Worm (Caenorhabditis elegans): ENCODE results near the gene igdb-3.

The igdb-3 gene

DNA sequence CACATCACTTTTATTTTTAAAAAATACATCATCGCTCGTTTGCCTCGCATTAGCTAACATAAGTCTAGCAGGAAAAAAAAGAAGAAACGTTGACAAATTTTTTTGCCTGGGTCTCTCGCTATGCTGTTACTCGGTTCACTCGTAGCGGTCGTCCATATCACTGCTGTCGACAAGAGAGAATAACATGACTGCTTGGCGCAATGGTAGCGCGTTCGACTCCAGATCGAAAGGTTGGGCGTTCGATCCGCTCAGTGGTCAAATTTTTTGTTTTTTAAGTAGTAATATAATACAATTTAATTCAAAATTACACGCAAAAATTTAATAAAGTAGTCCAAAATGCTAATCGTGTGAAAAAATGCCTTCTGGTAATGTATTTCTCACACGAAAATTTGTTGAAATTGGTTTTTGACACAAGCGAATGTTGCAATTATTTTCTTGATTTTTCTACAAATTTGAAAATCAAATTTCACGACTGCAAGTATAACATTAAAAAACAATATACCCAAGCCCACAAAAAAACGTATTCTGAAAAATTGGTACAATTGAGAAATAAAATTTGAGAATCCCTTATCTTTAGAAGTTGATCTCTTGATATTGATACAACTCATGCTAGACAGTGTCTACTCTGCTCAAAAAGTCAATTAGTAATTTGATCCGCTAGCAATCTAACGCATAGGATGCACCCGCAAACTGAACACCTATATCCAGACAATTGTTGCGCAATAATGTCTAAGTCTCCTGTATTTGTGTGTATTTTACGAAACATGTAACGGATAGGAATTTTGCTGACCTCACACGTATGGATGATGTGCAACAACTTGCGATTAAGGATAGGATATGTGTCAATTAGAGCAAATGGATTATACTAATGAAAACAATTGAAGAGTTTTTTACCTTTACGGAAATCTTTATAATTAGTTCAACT, 13.8 kb upstream of the igdb-3 start:
- TF ChIP-seq unc-62 (GFP tag; optimal IDR thresholded peaks at IDR 0.05) = no peak

DNA sequence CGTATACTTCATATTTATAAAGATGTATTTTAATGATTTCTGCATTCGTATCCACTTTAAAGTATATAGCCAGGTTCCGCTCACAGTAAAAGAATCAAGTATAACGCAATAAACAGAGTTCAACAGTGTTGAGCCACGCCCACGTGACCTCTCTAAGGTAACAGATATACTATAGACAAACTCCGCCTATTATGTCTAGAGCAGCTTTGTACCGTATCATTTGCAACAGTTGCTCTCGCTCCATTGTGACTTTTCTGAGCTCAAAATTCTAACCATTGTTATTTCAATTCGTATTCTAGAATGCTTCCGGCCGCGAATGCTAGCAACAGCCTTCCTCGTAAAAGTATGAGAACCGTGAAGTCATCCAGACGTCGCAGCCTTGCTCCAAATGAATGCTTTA, 11.9 kb upstream of the igdb-3 start, which contains the start of gene C03B1.17:
TSS of gene C03B1.17 (plus strand) at position 301 of the 400 bp plus-strand sequence.
- TF ChIP-seq unc-62 (GFP tag; optimal IDR thresholded peaks at IDR 0.05) = no peak

DNA sequence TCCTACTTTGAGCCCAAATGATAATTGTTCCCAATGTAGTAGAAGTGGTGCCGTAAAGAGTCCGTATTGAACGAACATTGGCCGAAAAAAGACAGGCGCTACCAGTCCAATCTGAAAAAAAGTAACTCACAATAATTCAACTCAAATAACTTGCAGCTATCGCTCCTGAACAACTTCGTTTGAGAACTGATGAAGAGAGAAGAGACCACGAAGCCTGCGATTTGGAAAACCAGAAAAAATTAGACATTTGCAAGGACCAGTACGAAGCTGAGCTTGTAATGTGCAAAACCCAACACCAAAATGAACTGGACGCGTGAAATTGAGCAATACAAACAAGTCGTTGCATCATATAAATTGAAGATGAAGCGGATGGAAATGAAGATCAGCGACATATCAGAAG, 10.8 kb upstream of the igdb-3 start, which contains the start of gene C03B1.1:
TSS of gene C03B1.1 (plus strand) at position 301 of the 400 bp plus-strand sequence.
- no peak for TF ChIP-seq unc-62 (GFP tag; optimal IDR thresholded peaks at IDR 0.05)

DNA sequence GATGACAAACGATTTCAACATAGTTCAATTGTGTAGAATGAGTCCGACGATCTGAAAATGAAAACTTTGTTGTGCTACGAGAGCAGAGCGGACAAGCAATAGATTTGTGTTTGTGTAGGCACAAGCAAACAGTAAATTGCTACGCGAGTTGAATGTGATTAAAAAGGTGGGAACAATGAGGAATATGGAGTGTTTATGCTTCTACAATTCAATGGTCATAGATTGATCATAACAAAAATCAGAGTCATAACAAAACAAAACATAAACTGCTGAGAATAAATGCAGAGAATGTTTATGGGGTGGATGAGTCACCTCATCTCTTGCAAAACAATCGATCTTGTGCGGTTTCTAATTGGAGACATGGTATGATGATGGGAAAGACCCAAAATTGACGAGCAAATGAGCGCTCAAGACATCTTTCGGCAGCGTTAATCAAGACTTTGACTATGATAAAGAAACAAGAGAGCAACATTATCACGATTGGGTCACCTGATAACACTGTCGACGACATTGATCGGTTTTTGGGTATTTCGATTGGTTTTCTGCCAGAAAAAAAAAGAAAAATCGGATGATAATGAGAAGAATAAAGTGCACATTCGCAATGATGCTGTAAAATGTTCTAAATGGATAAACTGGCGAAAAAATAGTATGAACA, 7.5 kb upstream of the igdb-3 start, which contains the start of gene lmp-1:
TSS of gene lmp-1 (minus strand) at position 51 of the 655 bp plus-strand sequence.
- TF ChIP-seq unc-62 (GFP tag; optimal IDR thresholded peaks at IDR 0.05) = no peak

DNA sequence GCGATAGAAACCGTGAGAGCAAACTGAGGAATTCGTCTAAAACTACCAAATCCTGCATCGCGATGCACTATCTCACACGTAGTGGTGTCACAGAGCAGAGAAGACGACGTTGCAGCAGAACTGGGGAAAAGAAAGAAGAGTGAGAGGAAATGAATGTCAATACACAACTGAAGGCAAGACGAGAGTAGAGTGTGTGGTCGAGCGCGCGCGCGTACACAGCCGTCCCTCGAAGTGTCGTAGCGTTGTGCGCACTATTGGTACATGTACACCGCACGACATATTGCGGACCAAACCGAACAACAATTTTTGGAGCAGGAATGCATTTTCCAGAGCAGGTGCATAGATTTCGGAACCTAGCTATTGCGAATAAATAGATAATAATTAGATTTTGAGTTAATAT, 6.9 kb upstream of the igdb-3 start:
- no peak for TF ChIP-seq unc-62 (GFP tag; optimal IDR thresholded peaks at IDR 0.05)

DNA sequence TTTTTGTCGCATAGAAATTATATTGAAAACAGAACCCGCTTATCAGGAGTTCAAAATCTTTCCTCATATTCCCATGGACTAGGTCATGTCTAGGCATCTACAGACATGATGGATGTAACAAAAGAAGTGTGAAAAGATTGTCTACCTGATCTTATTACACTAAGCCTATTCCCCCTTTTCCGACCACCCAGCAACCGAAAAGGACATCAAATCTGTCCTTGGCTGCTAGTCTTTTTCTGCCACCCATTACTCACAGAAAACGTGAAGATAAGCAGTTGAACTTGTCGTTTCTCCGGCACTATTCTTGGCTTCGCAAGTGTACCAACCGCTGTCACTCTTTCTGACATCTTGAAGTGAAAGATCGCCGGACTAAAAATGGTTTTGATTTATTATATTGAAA, 2.4 kb upstream of the igdb-3 start:
- no peak for TF ChIP-seq unc-62 (GFP tag; optimal IDR thresholded peaks at IDR 0.05)

DNA sequence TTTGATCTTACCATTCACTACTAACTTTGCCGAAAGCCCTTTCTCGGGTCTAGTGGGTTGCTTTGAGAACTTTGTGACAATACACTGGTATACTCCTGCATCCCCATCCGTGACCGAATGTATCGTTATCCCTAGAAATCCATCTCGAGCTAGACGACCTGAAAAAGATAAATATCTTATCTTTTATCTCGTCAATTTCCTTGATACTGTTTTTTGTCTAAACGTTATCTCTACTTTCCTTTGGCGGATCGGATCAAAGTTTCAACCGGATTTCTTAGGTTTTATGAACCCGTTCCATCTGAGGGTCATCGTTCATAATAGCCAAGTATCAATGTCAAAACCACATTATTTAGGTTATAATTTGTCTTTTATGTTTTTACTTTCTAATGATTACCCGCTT, 748 bp upstream of the igdb-3 start:
- no peak for TF ChIP-seq unc-62 (GFP tag; optimal IDR thresholded peaks at IDR 0.05)

DNA sequence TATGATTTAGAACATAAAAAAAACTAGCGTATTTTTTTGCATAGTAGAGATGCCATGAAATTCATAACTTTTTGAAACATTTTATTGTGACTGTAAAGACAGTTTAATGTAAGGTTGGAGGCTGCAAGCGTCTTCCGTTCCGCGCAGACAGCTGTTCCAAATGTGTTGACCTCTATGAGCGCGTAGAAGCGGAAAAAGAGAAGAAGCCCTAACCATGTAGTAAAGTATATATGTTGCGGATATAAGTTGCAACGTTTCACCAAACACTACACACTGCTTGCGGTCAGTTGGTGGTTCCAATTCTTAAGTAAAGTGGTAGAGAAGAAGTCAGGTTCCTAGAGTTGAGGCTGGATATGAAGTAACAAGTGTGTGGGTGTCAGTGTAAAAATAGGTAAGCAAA, 3.4 kb downstream of the igdb-3 start:
- TF ChIP-seq unc-62 (GFP tag; optimal IDR thresholded peaks at IDR 0.05) = no peak

DNA sequence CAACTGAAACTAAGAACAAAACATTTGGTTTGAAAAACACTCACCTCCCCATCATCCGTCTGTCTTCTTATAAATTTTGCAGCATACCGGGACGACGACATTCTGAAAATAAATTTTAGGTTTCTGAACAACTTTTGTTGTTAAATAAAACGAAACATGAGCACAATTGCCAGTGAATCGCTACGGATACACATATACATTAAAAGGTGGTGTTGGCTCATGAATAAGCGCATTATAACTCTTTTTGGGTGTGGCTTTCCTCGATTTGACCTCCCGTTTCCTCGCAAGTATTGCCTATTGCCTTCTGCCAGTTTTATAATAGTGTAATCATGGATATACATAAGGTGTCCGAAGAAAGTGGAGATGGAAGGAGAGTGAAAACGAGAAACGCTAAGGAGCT, 6.2 kb downstream of the igdb-3 start, which contains the start of gene igcm-2:
TSS of gene igcm-2 (minus strand) at position 101 of the 400 bp plus-strand sequence.
- TF ChIP-seq unc-62 (GFP tag; optimal IDR thresholded peaks at IDR 0.05) = no peak

DNA sequence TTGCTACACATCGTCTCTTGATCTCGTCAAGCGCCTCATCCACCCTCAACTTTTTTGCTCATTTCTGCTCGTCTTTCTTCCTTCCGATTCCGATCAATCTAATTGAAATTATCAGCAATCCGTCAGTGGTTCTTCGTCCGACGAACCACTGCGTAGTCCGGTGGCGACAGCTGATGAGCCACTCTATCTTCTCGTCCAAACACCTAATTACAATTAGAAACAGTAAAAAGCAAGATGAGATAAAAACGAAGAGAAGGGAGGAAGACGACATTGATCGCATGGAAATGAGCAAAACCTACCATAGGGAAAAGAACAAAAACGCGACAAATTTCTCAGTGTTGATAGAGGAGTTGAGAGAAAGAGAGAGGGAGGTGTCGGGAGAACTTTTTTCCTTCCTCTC, 14.2 kb downstream of the igdb-3 start:
- TF ChIP-seq unc-62 (GFP tag; optimal IDR thresholded peaks at IDR 0.05) = no peak

DNA sequence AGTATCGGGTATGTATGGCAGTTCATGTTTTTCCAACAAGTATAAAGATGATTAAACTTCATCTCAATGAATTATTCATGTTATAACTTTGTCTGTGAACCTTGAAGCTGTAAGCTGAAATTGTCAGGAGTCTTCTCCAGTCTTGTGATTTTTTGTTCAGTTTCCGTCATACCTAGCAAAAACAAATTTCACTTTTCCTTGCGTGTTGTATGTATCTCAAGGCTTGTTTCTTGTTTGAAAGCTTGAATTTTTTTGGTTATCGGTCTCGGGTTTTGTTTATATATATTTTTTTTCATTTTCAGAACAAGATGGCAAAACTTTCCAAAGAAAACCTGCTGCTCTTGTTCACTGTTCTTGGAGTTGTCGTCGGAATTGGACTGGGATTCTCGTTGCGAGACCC, 17.8 kb downstream of the igdb-3 start, which contains the start of gene glt-4:
TSS of gene glt-4 (plus strand) at position 301 of the 400 bp plus-strand sequence.
- no peak for TF ChIP-seq unc-62 (GFP tag; optimal IDR thresholded peaks at IDR 0.05)

DNA sequence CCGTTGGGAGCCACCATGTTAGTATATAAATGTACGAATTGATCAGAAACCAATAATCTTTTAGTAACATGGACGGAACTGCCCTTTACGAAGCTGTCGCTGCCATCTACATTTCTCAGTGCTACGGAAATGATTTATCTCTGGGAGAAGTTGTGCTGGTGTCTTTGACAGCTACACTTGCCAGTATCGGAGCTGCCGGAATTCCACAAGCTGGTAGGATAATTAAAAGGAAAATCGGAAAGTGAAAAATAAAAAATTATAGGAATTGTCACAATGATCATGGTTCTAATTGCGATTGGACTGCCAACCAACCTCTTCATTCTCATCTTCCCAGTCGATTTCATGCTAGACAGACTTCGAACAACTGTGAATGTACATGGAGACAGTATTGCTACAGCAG, 20.6 kb downstream of the igdb-3 start:
- no peak for TF ChIP-seq unc-62 (GFP tag; optimal IDR thresholded peaks at IDR 0.05)

DNA sequence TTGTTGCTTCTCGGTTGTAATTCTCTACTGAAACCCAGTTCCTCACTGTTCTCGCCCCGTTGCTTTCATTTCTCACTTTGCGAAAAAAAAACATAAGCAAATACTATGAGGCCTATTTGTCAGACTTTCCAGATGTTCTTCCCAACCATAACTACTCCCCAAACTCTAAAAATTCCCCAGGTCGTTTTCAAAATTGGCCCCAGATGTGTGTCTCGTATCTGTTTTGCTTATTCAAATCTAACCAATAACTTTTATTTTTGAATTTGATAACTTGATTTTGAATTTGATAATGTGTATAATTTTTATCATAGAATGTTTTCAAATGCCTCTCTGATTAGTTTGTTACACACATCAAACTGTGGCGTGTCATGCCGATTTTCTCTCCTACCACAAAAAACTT, 22.5 kb downstream of the igdb-3 start:
- no peak for TF ChIP-seq unc-62 (GFP tag; optimal IDR thresholded peaks at IDR 0.05)

DNA sequence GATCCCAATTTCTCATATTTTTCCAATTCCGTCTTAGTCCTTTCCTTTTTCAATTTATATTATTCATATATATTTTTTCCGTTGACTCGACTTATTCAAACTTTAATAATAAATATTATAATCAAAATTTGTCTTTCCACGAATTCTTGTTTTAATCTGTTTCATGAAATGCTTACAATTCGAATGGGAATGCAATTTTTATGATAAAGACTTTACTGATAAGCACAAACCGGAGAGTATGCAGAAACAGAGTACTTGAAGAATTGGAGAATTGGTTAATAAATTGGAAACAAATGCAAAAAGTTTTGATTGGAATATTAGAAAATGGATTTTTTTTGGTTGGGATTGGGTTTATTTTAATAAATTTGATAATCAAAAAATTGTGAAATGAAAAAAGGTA, 23.0 kb downstream of the igdb-3 start:
- no peak for TF ChIP-seq unc-62 (GFP tag; optimal IDR thresholded peaks at IDR 0.05)

DNA sequence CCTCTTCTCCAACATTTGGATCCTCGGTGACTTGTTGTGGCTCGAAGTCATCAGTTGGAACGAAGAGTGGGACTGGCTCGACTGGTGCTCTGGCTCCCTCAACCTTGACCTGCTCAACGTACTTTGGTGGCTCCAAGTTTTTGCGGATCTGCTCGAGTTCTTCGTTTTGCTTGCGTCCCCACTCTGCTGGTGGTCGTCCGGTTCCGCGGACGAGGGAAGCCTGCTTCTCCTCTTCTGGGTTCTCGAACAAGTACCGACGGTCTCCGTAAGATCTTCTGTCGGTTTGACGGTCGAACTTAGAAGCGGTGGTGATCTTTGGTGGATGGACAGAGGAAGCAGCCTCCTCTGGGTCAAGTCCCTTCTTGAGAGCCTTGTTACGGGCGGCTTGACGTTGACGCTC, 23.4 kb downstream of the igdb-3 start:
- no peak for TF ChIP-seq unc-62 (GFP tag; optimal IDR thresholded peaks at IDR 0.05)

DNA sequence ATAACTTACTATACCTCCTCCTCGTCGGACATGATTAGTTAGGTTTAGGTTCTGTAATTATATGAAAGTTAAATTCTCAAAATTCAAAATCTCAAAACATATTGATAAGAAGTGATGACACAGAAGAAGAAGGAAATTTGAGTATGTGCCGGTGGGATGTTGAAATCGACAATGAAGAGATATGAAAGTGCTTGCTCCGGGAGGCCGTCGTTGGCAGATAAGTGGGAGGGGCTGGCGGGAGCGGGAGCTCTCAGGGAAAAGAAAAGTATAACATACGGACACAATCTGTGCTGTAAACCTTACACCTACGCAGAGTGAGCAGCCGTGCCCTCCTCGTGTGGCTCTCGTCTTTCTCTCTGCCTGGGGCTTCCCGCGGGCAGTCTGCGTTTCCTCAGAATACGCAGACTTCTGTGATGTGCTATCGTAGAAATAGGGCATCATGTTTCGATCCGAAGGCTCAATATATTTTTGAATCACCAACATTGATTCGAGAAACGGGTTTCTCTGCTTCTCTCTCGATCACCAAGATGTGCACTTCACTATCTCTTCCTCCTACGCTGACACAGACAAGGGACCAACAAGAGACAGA, 25.0 kb downstream of the igdb-3 start, which contains the start of gene mup-2:
TSS of gene mup-2 (minus strand) at position 51 of the 589 bp plus-strand sequence.
- TF ChIP-seq unc-62 (GFP tag; optimal IDR thresholded peaks at IDR 0.05) = no peak

All from whole organism, dauer.